Fruit fly (Drosophila melanogaster) whole organism, larva: Measurements from ENCODE around the gene CG15742.

Experiments
- noc ChIP-seq: fragments of 200-800 bp; sonication (Bioruptor generic); optimal IDR thresholded peaks from 3 replicates; lab custom pipeline; 2019; ENCODE audit warnings: missing biosample characterization, mild to moderate bottlenecking, missing genetic modification characterization, moderate library complexity

Gene CG15742

DNA sequence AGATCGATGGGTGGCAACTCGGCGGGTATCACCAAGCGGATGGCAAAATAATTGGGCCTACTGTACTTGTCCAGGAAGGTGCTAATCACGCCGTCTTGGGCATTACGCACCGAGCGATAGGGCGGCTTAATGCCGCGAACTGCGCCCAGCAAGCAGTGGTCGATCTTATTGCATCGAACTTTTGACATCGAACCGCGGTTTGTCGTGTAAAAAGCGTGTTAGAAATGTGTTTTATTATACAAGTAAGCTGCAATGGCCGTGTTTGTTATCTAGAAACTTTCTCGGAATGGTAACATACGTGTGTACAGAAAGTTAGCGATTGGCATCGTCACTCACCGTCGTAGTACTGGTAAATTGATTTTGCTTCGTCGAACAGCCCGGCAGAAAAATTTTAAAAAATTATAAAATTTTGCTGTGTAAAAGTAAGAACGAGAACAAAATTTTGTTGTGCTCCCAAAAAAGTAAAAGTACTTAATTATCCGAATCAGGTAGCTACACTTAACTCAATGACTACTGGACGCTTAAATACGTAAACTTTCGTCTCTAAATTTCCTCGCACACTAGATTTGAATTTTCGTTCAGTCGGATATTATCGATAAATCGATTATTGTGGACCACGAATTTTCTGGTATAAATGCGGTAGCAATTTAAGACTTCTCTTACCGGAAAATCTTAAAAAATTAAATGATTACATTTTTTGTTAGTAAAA, at the start of gene CG15742, which contains the start of gene mew:
TSS of gene CG15742 (minus strand) at position 448 of the 709 bp plus-strand sequence.
TSS of gene mew (minus strand) at position 443 of the 709 bp plus-strand sequence.
- no peak for TF ChIP-seq noc (tag; lab: Kevin White, UChicago)

DNA sequence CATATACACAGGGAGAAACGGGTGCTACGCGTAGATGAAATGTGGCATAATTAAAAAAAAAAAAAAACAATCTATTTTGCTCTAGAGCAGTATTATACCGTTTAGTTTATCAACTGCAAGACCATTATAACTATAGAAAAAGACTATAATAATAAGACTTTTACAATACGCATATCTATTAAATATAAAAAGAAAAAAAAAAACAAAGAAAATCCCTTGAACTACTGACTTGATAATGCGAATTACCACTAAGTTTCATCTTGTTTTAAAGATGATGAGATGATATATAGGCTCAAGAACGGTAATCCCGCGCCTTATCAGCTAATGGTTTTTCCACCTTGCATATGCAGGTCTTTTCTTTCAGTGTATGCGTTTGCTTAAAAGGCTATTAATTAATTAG, 48.9 kb upstream of the CG15742 start:
- TF ChIP-seq noc (tag; lab: Kevin White, UChicago) = peak; percentile 14

DNA sequence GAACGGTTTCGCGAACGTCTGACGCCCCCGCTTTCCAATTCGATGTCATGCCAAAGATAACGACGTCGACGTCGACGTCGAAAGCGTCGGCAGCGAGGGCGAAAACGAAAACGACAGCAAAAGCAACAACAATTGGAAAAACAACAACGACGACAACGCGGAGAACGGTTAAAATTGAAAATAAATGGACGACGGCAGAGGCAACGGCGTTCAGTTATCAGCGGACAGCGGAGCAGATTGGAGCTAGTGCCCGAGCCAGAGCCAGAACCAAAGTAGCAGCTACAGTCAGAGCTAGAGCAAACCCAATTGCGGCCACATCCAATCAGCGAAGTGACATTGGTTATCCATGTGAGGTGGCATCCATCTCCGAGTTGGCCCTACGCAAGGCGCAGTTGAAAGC, 47.0 kb upstream of the CG15742 start:
- no peak for TF ChIP-seq noc (tag; lab: Kevin White, UChicago)

DNA sequence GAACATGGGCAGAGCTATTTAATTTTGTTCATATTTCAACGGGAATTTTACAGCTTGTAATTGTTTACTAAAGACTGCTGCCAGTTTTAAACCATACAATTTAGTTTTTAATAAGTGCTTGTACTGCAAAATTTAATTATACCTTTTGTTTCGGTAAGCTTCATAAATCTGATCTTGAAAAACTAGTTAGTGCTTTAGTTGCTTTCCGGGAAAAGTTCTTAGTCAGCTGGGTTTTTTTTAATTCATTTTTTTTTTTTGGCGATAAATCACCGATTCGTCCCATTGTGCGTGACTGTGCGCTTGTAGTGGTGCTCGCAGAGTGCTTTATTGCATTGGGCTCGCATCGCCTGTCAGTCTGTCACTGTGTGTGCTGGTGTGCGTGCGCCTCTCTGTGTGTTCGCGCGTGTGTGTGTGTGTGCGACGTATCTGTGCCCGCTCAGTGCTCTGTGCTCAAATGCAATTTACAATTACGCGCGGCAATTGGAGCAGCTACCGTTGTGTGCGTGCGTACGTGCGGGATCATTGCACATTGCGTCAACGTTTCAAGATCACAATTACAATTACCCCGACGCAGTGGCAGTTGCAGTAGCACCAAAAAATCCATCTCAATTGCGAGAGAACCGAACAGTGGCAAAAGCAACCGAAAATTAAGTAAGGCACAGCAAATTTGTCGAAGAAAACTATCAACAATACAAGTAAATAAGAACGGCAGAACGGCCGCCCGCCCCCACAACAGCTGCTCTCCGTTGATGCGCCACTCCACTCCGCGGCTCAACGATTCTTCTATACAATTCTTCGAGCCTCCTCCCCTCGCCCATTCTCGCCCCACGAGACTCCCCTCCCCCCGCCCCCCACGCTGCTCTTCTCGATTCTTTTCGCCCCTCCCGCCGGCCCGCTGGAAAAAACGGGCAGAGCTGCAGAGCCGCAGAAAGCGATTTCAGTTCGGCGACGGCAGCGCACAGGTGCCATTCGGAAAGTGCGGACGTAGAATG, 45.7 kb upstream of the CG15742 start:
- TF ChIP-seq noc (tag; lab: Kevin White, UChicago) = no peak

DNA sequence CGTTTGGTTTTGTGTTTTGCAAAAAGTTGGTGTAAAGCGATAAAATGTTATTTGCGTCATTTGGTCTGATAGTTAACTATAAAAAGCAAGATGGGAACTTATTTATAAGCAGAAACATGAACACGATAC, 45.1 kb upstream of the CG15742 start, which contains the start of gene IP3K2:
TSS of gene IP3K2 (plus strand) at position 107 of the 129 bp plus-strand sequence.
- TF ChIP-seq noc (tag; lab: Kevin White, UChicago) = no peak

DNA sequence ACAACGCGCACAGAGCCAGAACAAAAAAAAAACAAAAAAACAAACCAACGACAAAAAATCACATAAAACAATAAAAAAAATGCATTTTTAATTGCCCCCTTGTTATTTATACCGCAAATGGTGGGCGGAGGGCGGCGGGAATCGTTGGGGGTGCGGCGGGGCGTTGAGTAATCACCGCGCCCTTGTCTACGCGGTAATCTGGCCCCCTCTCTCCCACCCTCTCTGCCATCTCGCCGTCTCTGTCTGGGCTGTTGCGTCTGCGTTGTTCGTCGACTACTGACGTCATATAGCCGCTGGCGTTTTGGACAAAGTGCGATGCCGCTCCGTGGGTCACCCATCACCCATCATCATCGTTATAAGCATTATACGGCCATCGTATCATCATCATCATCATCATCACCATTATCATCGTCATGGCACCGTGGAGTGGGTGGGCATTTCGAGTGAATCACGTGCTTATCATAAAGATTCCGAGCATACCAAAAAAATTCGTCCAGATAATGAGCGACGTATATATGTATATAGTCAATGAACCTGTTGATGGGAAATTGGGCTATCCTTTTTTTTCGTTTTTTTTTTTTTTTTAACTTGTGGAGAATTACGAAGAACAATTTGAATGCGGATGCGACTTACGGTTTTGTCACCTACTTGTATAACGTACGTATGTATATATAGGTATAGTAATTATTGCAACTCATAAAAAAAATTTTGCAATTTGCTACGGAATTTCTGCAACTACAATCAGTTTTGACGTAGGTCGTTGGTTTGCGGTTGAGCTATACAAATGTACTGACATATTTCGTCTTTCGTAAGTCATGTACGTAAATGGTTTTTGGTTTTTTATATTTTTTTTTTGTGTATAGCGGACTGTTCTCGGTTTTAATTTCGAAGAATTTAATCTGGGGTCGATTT, 44.6 kb upstream of the CG15742 start:
- TF ChIP-seq noc (tag; lab: Kevin White, UChicago) = no peak

DNA sequence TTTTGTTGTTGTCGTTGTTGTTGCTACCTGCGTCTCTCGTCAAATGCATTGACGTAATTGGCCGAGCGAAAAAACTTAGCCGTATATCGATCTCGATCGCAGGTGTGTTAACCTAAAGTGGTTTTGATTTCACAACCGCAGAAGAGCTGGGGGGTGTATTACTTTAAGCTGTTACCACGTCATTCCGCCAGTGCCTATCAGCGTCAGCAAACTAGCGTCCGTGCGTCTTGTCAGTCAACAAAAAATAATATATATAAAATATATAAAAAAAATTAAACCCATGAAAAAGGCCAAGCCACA, 44.0 kb upstream of the CG15742 start, which contains the start of gene CG1764:
TSS of gene CG1764 (minus strand) at position 101 of the 300 bp plus-strand sequence.
- TF ChIP-seq noc (tag; lab: Kevin White, UChicago) = no peak

DNA sequence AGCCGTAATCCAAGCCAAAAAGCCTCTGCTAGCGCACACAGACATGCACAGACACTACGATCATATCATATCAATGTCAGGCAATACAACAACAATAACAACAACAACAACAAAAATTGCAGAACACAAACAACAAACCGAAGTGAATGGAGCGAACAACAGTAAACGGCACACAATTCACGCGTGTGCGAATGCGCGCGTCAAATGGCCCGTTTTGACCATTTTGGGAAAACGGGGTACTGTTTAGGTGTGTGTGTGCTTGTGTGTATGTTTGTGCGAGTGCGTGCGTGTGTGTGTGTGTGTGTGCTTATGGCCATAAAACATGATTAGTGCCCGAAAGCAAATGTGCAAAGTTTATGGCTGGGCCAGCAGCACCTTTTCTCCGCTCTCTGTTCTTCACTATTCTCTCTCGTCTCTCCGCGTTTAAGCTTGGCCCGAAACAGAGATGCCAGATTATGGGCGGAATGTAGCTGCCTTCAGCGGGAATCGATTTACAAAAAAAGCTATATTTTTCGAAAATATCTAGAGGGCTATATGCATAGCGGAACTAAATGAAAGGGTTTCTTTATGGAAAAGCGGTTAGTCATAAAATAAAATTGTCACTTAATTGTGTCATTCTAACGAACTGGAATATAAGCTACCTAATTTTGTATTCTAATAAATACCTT, 42.7 kb upstream of the CG15742 start:
- TF ChIP-seq noc (tag; lab: Kevin White, UChicago) = no peak

DNA sequence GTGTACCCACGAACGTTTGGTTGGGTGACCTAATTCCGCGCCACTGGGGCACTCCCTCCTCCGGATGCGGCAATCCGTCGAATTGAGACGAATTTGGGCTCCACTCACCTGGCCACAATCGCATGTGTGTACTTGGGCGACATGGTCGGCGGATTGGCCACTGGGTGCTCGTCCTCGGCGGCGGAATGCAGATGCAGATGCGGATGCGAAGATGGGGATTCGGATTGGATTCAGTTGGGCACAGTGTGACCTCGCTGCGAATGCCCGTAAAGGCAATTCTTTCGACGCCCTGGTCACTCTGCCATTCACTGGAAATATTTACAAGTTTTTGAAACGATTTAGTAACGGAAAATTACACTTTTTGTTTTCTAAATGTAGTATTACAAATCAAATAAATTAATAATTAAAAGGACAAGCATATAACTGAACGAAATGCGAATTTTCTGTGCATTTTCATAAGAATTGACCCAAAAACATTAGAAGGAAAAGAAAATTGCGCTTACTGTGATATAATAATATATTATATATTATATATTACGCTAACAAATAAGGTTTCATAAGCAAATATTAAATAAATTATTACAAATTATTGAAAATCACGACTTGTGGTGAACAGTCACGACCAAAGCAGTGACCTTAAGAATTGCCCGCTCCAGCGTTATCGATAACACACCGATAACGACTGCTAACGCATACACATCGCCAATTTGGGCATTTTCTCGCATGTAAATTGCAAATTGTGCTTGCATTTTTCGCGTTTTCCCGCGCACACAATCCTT, 38.3 kb upstream of the CG15742 start, which contains the start of gene CG1622:
TSS of gene CG1622 (plus strand) at position 678 of the 779 bp plus-strand sequence.
- no peak for TF ChIP-seq noc (tag; lab: Kevin White, UChicago)

DNA sequence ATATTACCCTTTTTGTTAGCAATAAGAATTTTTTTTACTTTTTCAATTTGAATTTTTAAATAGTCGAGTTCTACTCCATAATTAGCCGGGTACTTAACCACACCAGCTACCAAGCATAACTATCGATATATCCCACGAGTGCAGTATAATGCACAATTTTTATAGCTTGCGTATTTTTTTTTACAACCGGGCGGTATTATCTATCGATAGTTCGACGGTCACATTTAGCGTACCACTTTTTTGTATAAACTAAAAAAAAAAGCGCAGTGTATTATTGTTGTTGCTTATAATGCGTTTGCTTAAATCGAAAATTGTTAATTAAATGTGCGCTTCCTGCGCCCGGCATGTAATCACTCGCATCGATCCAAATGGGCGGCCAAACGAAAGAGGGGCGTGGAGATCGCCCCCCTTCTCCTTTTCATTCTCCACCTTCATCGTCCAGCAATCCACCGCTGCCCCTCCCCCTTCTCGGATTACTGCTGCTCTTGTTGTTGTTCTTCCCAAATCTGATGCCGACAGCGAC, 29.6 kb upstream of the CG15742 start, which contains the start of gene Remo:
TSS of gene Remo (plus strand) at position 198 of the 523 bp plus-strand sequence.
- no peak for TF ChIP-seq noc (tag; lab: Kevin White, UChicago)

DNA sequence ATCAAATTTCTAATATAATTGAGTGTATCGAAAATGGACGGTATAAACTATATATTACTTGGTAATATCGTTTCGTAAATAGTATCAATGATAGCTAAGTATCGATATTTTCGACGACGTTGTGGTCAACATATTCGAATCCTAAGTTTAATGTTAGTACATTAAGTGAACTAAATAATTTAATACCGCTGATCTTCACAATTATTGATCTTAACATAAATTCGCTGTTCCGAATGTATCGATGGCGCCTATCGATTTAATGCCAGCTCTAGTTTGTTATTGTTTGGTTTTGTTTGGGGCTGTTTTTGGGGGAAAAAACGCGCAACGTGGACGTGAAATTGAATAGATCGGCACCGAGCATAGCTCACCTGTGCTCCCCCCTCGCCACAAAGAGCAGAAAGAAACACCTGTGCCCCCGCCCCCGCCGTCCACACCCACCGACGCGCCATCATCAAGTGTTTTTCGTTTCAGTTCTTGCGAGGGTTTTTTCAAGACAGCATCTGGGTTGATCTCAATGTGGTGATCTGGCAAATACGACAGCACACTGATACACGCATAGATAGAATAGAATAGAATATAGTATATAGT, 27.5 kb upstream of the CG15742 start:
- no peak for TF ChIP-seq noc (tag; lab: Kevin White, UChicago)

DNA sequence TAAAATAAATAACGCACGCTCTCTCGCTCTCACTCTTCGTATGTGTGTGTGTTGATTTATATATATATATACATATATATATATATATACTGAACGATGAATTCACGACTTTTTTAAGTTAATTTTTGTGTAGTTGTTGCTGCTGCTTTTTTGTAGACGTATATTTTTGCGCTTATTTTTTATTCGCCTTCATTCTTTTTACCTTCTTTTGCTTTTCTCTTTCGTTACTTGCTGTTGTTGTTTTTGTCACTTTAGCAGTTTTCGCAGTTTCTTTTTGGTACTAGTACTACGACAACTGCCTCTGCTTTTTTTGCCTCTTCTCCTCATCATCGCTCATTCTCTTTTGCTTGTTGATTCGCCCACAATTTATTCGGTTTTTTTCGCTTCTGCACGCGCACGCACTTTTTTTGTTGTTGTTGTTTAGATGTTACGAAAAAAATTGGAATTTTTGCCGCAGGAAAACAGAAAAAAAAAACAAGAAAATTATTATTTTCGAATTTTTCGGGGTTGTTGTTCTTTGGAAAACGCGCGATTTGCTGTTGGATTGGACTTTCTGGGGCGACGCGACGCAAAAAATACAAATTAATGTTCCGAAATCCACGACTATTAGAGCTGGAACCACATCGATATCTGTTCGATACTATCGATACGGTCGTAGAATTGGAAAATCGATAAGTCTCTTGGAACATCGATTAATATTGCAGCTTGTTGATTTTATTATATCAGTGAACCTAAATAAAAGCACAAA, 26.9 kb upstream of the CG15742 start, which contains the start of the genes HDAC4 and CG15743:
TSS of gene HDAC4 (minus strand) at position 632 of the 748 bp plus-strand sequence.
TSS of gene CG15743 (plus strand) at position 707 of the 748 bp plus-strand sequence.
- no peak for TF ChIP-seq noc (tag; lab: Kevin White, UChicago)

DNA sequence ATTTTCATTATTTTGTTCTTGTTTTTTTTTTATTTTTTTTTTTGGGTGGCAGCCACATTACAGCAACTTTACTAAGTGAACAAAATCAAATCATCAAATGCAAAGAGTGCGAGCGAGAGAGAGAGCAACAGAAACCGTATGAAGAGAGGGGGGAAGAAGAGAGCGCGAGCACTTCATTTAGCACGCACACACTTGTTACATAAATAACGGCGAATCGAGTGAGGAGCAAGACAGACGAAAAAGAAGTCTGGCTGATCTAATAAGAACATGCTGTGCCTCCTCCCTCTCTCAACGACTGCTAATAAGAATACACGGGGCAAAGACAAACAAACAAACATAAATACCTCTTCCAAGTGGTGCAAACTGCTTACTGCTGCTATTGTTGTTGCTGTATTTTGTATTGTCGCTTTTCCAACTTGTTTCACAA, 26.3 kb upstream of the CG15742 start:
- no peak for TF ChIP-seq noc (tag; lab: Kevin White, UChicago)
